Worm (Caenorhabditis elegans): ENCODE results near the gene col-164.

ce11 chrX:2085494-2085893 is 7.8 kb upstream of the col-164 start:
- no peak for TF ChIP-seq pha-4 (tag; optimal IDR thresholded peaks at IDR 0.05)
- TF ChIP-seq elt-1 (tag; optimal IDR thresholded peaks at IDR 0.05; ENCODE audit: borderline replicate concordance, insufficient read depth) = no peak
- TF ChIP-seq ceh-43 (GFP tag; optimal IDR thresholded peaks at IDR 0.05) = no peak
- no peak for TF ChIP-seq ceh-83 (GFP tag; optimal IDR thresholded peaks at IDR 0.05)
- TF ChIP-seq nhr-237 (tag; optimal IDR thresholded peaks at IDR 0.05) = no peak
- TF ChIP-seq blmp-1 (tag; optimal IDR thresholded peaks at IDR 0.05) = no peak
- no peak for TF ChIP-seq mep-1 (tag; optimal IDR thresholded peaks at IDR 0.05)
- TF ChIP-seq unc-62 (GFP tag; optimal IDR thresholded peaks at IDR 0.05) = no peak
- no peak for TF ChIP-seq ces-1 (GFP tag; optimal IDR thresholded peaks at IDR 0.05)
- peak; percentile 3 for TF ChIP-seq lsy-2 (tag; optimal IDR thresholded peaks at IDR 0.05)
- no peak for TF ChIP-seq lin-13 (tag; optimal IDR thresholded peaks at IDR 0.05)
- TF ChIP-seq nhr-12 (tag; optimal IDR thresholded peaks at IDR 0.05) = no peak
- TF ChIP-seq mls-2 (tag; optimal IDR thresholded peaks at IDR 0.05) = no peak
- TF ChIP-seq lin-32 (GFP tag; optimal IDR thresholded peaks at IDR 0.05) = no peak

All from whole organism, mixed stage, embryonic.